Worm (Caenorhabditis elegans) whole organism, young adult: Measurements from ENCODE around the gene spp-30.

Source experiments
- F22D6.2 ChIP-seq: sonication (generic microtip); optimal IDR thresholded peaks from 2 replicates; lab custom pipeline; 2016; ENCODE audit warnings: mild to moderate bottlenecking, missing genetic modification characterization, missing compliant biosample characterization
- dpl-1 ChIP-seq: fragments of 150-350 bp; optimal IDR thresholded peaks from 2 replicates; lab custom pipeline; 2014; ENCODE audit warnings: missing biosample characterization, missing genetic modification reagents, missing genetic modification characterization
- efl-1 ChIP-seq: fragments of 150-350 bp; optimal IDR thresholded peaks from 2 replicates; lab custom pipeline; 2014; ENCODE audit warnings: missing biosample characterization, missing genetic modification reagents, missing genetic modification characterization
- mel-28 ChIP-seq: sonication (generic microtip); optimal IDR thresholded peaks from 2 replicates; lab custom pipeline; 2016; ENCODE audit warnings: borderline replicate concordance, mild to moderate bottlenecking, missing genetic modification characterization, missing compliant biosample characterization
- mxl-1 ChIP-seq: sonication (generic microtip); optimal IDR thresholded peaks from 2 replicates; lab custom pipeline; 2016; ENCODE audit warnings: missing genetic modification characterization, missing compliant biosample characterization
- zim-3 ChIP-seq: sonication (generic microtip); optimal IDR thresholded peaks from 2 replicates; lab custom pipeline; 2017; ENCODE audit warnings: mild to moderate bottlenecking, missing genetic modification characterization, moderate library complexity, missing compliant biosample characterization

DNA sequence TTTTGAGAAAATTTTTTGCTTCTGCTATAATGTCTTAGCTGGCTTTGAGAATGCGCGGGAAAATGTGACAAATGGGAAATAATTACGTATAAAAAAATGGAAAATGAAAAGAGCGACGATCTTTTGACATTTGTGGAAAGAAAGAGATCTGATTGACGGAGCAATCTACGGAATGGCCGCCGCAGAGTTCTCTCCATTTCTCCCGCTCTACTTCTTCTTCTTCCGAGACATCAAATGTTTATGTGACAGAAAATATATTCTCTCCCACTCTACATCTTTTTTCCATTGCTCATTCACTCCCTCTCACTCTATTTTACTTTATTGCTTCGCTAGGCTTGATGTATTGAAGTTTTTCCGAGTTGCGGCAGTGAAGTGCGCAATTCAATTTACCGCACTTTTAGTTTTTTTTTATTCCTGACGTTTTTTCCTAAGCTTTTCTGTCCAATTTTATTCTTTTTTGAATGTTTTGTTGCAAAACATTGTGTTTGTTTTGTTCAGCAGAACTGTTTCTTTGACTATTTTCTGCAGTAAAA is 12.0 kb upstream of the spp-30 start:
- TF ChIP-seq F22D6.2 (no peak), dpl-1 (no peak), mel-28 (tag; lab: Kevin White, UChicago) (no peak), efl-1 (GFP tag; lab: Kevin White, UChicago) (no peak), mxl-1 (tag; lab: Kevin White, UChicago) (no peak), zim-3 (no peak)
